Worm (Caenorhabditis elegans) whole organism, young adult: Measurements from ENCODE around the gene aps-2.

ENCODE experiments used
- C17E4.6 ChIP-seq: fragments of 200-800 bp; sonication (Bioruptor generic); IDR thresholded peaks from 2 replicates; pipeline ENCODE4 v1.3.6; 2022; ENCODE audit warnings: missing genetic modification reagents, missing genetic modification characterization, missing compliant biosample characterization
- F37B4.10 ChIP-seq: fragments of 200-800 bp; sonication (Bioruptor generic); IDR thresholded peaks from 2 replicates; pipeline ENCODE4 v1.3.6; 2022; ENCODE audit warnings: missing genetic modification characterization, missing compliant biosample characterization
- F39B2.1 ChIP-seq: fragments of 200-800 bp; sonication (Bioruptor generic); IDR thresholded peaks from 2 replicates; pipeline ENCODE4 v1.3.6; 2022; ENCODE audit warnings: missing genetic modification reagents, missing genetic modification characterization, missing compliant biosample characterization
- F49E8.2 ChIP-seq: sonication (generic microtip); optimal IDR thresholded peaks from 3 replicates; lab custom pipeline; 2017; ENCODE audit warnings: missing genetic modification characterization, mild to moderate bottlenecking, missing compliant biosample characterization, antibody characterized with exemption, moderate library complexity; ENCODE audit not compliant: insufficient read depth
- attf-6 ChIP-seq: fragments of 200-800 bp; sonication (Bioruptor generic); IDR thresholded peaks from 2 replicates; pipeline ENCODE4 v1.3.6; 2022; ENCODE audit warnings: missing genetic modification reagents, missing genetic modification characterization, missing compliant biosample characterization
- bed-1 ChIP-seq: fragments of 200-800 bp; sonication (Bioruptor generic); IDR thresholded peaks from 2 replicates; pipeline ENCODE4 v1.3.6; 2022; ENCODE audit warnings: missing genetic modification reagents, missing genetic modification characterization, missing compliant biosample characterization
- ceh-91 ChIP-seq: fragments of 200-800 bp; sonication (Bioruptor generic); IDR thresholded peaks from 2 replicates; pipeline ENCODE4 v1.3.6; 2022; ENCODE audit warnings: missing genetic modification reagents, missing genetic modification characterization, missing compliant biosample characterization
- efl-1 ChIP-seq: fragments of 150-350 bp; optimal IDR thresholded peaks from 2 replicates; lab custom pipeline; 2014; ENCODE audit warnings: missing biosample characterization, missing genetic modification reagents, missing genetic modification characterization
- let-607 ChIP-seq, 2 experiments: fragments of 200-800 bp in 1 of 2; sonication (Bioruptor generic) in 1 of 2; sonication (generic microtip) in 1 of 2; optimal IDR thresholded peaks; 2 replicates each; lab custom pipeline; 2016 to 2018; ENCODE audit warnings: mild to moderate bottlenecking in 2 of 2, missing compliant biosample characterization in 2 of 2, missing genetic modification characterization in 2 of 2, moderate library complexity in 2 of 2, missing genotype in 1 of 2
- rcor-1 ChIP-seq: fragments of 200-800 bp; sonication (Bioruptor generic); IDR thresholded peaks from 2 replicates; pipeline ENCODE4 v1.3.6; 2022; ENCODE audit warnings: missing genetic modification reagents, missing genetic modification characterization, missing compliant biosample characterization
- rec-8 ChIP-seq, 2 experiments: sonication (generic microtip); optimal IDR thresholded peaks; 2 replicates each; lab custom pipeline; 2016; ENCODE audit warnings: mild to moderate bottlenecking in 2 of 2, missing genetic modification characterization in 2 of 2, missing genetic modification reagents in 2 of 2, missing genotype in 2 of 2, missing biosample characterization in 1 of 2, missing compliant biosample characterization in 1 of 2, moderate library complexity in 1 of 2

ce11 chrX:4488807-4489336 lies 30.8 kb downstream of the aps-2 start, which contains the start of gene ncr-1:
- TF ChIP-seq bed-1 (no peak), C17E4.6 (GFP tag; lab: Robert Waterston, UW) (no peak), rcor-1 (GFP tag; lab: Robert Waterston, UW) (no peak), ceh-91 (GFP tag; lab: Robert Waterston, UW) (no peak), rec-8 (tag; optimal IDR thresholded peaks at IDR 0.05; lab: Kevin White, UChicago) (no peak), F49E8.2 (no peak), F37B4.10 (GFP tag; lab: Robert Waterston, UW) (no peak), efl-1 (GFP tag; lab: Kevin White, UChicago) (no peak), attf-6 (GFP tag; lab: Robert Waterston, UW) (no peak), let-607 (tag; optimal IDR thresholded peaks at IDR 0.05; lab: Kevin White, UChicago) (no peak), F39B2.1 (GFP tag; lab: Robert Waterston, UW) (no peak)
